Fruit fly (Drosophila melanogaster) whole organism, embryonic: ENCODE measurements around the gene CG6749.
A peak's percentile ranks its signal among the peaks of the same experiment; 100 is the strongest.

Source experiments
- ATbp ChIP-seq: fragments of 200-800 bp; sonication (Bioruptor generic); optimal IDR thresholded peaks from 2 replicates; lab custom pipeline; 2017; ENCODE audit warnings: missing biosample characterization, mild to moderate bottlenecking, missing genetic modification characterization, missing genetic modification reagents
- Antp ChIP-seq: fragments of 200-800 bp; sonication (Bioruptor generic); optimal IDR thresholded peaks from 3 replicates; lab custom pipeline; 2016; ENCODE audit warnings: missing biosample characterization, missing genetic modification characterization
- Asciz ChIP-seq: fragments of 200-800 bp; sonication (Bioruptor generic); optimal IDR thresholded peaks from 2 replicates; lab custom pipeline; 2017; ENCODE audit warnings: missing biosample characterization, mild to moderate bottlenecking, missing genetic modification characterization, missing genetic modification reagents
- B-H1 ChIP-seq: fragments of 200-800 bp; sonication (Bioruptor generic); IDR thresholded peaks from 3 replicates; pipeline ENCODE4 v1.3.6; 2022; ENCODE audit warnings: missing biosample characterization, missing genetic modification characterization
- Bdp1 ChIP-seq: fragments of 200-800 bp; sonication (Bioruptor generic); optimal IDR thresholded peaks from 3 replicates; lab custom pipeline; 2016; ENCODE audit warnings: missing biosample characterization, missing genetic modification characterization
- CG10366 ChIP-seq: fragments of 200-800 bp; sonication (Bioruptor generic); IDR thresholded peaks from 2 replicates; pipeline ENCODE4 v1.3.6; 2022; ENCODE audit warnings: missing biosample characterization, missing genetic modification characterization
- CG12071 ChIP-seq: fragments of 200-800 bp; sonication (Bioruptor generic); optimal IDR thresholded peaks from 3 replicates; lab custom pipeline; 2018; ENCODE audit warnings: missing biosample characterization, mild to moderate bottlenecking, missing genetic modification characterization
- CG12219 ChIP-seq: fragments of 200-800 bp; sonication (Bioruptor generic); optimal IDR thresholded peaks from 3 replicates; lab custom pipeline; 2018; ENCODE audit warnings: missing biosample characterization, mild to moderate bottlenecking, missing genetic modification characterization
- CG12769 ChIP-seq: fragments of 200-800 bp; sonication (Bioruptor generic); optimal IDR thresholded peaks from 2 replicates; lab custom pipeline; 2019; ENCODE audit warnings: missing biosample characterization, mild to moderate bottlenecking, missing genetic modification characterization, moderate library complexity
- CG12942 ChIP-seq: fragments of 200-800 bp; sonication (Bioruptor generic); optimal IDR thresholded peaks from 3 replicates; lab custom pipeline; 2016; ENCODE audit warnings: missing biosample characterization, missing genetic modification characterization
- CG13287 ChIP-seq: fragments of 200-800 bp; sonication (Bioruptor generic); IDR thresholded peaks from 2 replicates; pipeline ENCODE4 v1.3.6; 2022; ENCODE audit warnings: missing biosample characterization, missing genetic modification characterization; ENCODE audit not compliant: partially characterized antibody
- CG13424 ChIP-seq: fragments of 200-800 bp; sonication (Bioruptor generic); optimal IDR thresholded peaks from 2 replicates; lab custom pipeline; 2019; ENCODE audit warnings: missing biosample characterization, mild to moderate bottlenecking, missing genetic modification characterization, moderate library complexity
- CG13624 ChIP-seq: fragments of 200-800 bp; sonication (Bioruptor generic); optimal IDR thresholded peaks from 2 replicates; lab custom pipeline; 2016; ENCODE audit warnings: missing biosample characterization, missing genetic modification characterization
- CG2199 ChIP-seq: fragments of 200-800 bp; sonication (Bioruptor generic); IDR thresholded peaks from 3 replicates; pipeline ENCODE4 v1.3.6; 2022; ENCODE audit warnings: missing biosample characterization, missing genetic modification characterization
- CG5953 ChIP-seq: fragments of 200-800 bp; sonication (Bioruptor generic); IDR thresholded peaks from 2 replicates; pipeline ENCODE4 v1.3.6; 2022; ENCODE audit warnings: missing biosample characterization, missing genetic modification characterization
- CG6813 ChIP-seq: fragments of 200-800 bp; sonication (Bioruptor generic); optimal IDR thresholded peaks from 2 replicates; lab custom pipeline; 2017; ENCODE audit warnings: missing biosample characterization, missing genetic modification characterization, mild to moderate bottlenecking, moderate library complexity, missing genetic modification reagents
- CG7357 ChIP-seq: fragments of 200-800 bp; sonication (Bioruptor generic); IDR thresholded peaks from 3 replicates; pipeline ENCODE4 v1.3.6; 2022; ENCODE audit warnings: missing biosample characterization, missing genetic modification characterization
- CG9727 ChIP-seq: fragments of 200-800 bp; sonication (Bioruptor generic); optimal IDR thresholded peaks from 3 replicates; lab custom pipeline; 2017; ENCODE audit warnings: missing biosample characterization, mild to moderate bottlenecking, missing genetic modification characterization
- CG9932 ChIP-seq: fragments of 200-800 bp; sonication (Bioruptor generic); IDR thresholded peaks from 2 replicates; pipeline ENCODE4 v1.3.6; 2022; ENCODE audit warnings: missing biosample characterization, missing genetic modification characterization
- H2.0 ChIP-seq: fragments of 200-800 bp; sonication (Bioruptor generic); IDR thresholded peaks from 2 replicates; pipeline ENCODE4 v1.3.6; 2022; ENCODE audit warnings: missing biosample characterization, missing genetic modification characterization
- HLHmδ ChIP-seq: fragments of 200-800 bp; sonication (Bioruptor generic); optimal IDR thresholded peaks from 2 replicates; lab custom pipeline; 2018; ENCODE audit warnings: missing biosample characterization, mild to moderate bottlenecking, missing genetic modification characterization, moderate library complexity
- Myb ChIP-seq: fragments of 200-800 bp; sonication (Bioruptor generic); optimal IDR thresholded peaks from 2 replicates; lab custom pipeline; 2016; ENCODE audit warnings: missing biosample characterization, missing genetic modification characterization
- Xrp1 ChIP-seq: fragments of 200-800 bp; sonication (Bioruptor generic); IDR thresholded peaks from 2 replicates; pipeline ENCODE4 v1.3.6; 2022; ENCODE audit warnings: missing biosample characterization, missing genetic modification characterization
- aop ChIP-seq: fragments of 200-800 bp; sonication (Bioruptor generic); IDR thresholded peaks from 2 replicates; pipeline ENCODE4 v1.3.6; 2022; ENCODE audit warnings: missing biosample characterization, missing genetic modification characterization
- ara ChIP-seq: fragments of 200-800 bp; sonication (Bioruptor generic); IDR thresholded peaks from 2 replicates; pipeline ENCODE4 v1.3.6; 2022; ENCODE audit warnings: missing biosample characterization, missing genetic modification characterization
- ash1 ChIP-seq: fragments of 200-800 bp; sonication (Bioruptor generic); optimal IDR thresholded peaks from 2 replicates; lab custom pipeline; 2018; ENCODE audit warnings: missing biosample characterization, mild to moderate bottlenecking, missing genetic modification characterization
- bab2 ChIP-seq: fragments of 200-800 bp; sonication (Bioruptor generic); optimal IDR thresholded peaks from 2 replicates; lab custom pipeline; 2016; ENCODE audit warnings: missing biosample characterization, missing genetic modification characterization
- chinmo ChIP-seq: fragments of 200-800 bp; sonication (Bioruptor generic); IDR thresholded peaks from 4 replicates; pipeline ENCODE4 v1.3.6; 2022; ENCODE audit warnings: missing biosample characterization, missing genetic modification characterization; ENCODE audit not compliant: partially characterized antibody
- ci ChIP-seq: fragments of 200-800 bp; sonication (Bioruptor generic); IDR thresholded peaks from 3 replicates; pipeline ENCODE4 v1.3.6; 2022; ENCODE audit warnings: missing biosample characterization, missing genetic modification characterization
- danr ChIP-seq: fragments of 200-800 bp; sonication (Bioruptor generic); IDR thresholded peaks from 2 replicates; pipeline ENCODE4 v1.3.6; 2022; ENCODE audit warnings: missing biosample characterization, missing genetic modification characterization
- dimm ChIP-seq: fragments of 200-800 bp; sonication (Bioruptor generic); IDR thresholded peaks from 2 replicates; pipeline ENCODE4 v1.3.6; 2022; ENCODE audit warnings: missing biosample characterization, missing genetic modification characterization
- hkb ChIP-seq, 2 experiments: fragments of 200-800 bp in 1 of 2; fragments of >200 bp in 1 of 2; sonication (Bioruptor generic) in 1 of 2; IDR thresholded peaks in 1 of 2; optimal IDR thresholded peaks in 1 of 2; 2 replicates each; pipeline versions ENCODE4 v1.3.6 to Lab custom; 2017 to 2022; ENCODE audit warnings: missing biosample characterization in 1 of 2, missing genetic modification characterization in 1 of 2
- lmd ChIP-seq: fragments of 200-800 bp; sonication (Bioruptor generic); IDR thresholded peaks from 2 replicates; pipeline ENCODE4 v1.3.6; 2022; ENCODE audit warnings: missing biosample characterization, missing genetic modification characterization
- lola ChIP-seq, 3 experiments: fragments of >200 bp in 2 of 3; fragments of 200-800 bp in 1 of 3; sonication (Bioruptor generic) in 1 of 3; optimal IDR thresholded peaks; 2 replicates each; lab custom pipeline; 2017 to 2019; ENCODE audit warnings: missing biosample characterization in 3 of 3, missing genetic modification characterization in 3 of 3, mild to moderate bottlenecking in 1 of 3, moderate library complexity in 1 of 3
- luna ChIP-seq: fragments of 200-800 bp; sonication (Bioruptor generic); optimal IDR thresholded peaks from 2 replicates; lab custom pipeline; 2016; ENCODE audit warnings: missing biosample characterization, missing genetic modification characterization
- mld ChIP-seq: fragments of 200-800 bp; sonication (Bioruptor generic); IDR thresholded peaks from 3 replicates; pipeline ENCODE4 v1.3.6; 2022; ENCODE audit warnings: missing biosample characterization, missing genetic modification characterization; ENCODE audit not compliant: partially characterized antibody
- odd ChIP-seq: fragments of 200-800 bp; sonication (Bioruptor generic); optimal IDR thresholded peaks from 2 replicates; lab custom pipeline; 2017; ENCODE audit warnings: missing biosample characterization, mild to moderate bottlenecking, missing genetic modification characterization
- onecut ChIP-seq: fragments of 200-800 bp; sonication (Bioruptor generic); IDR thresholded peaks from 2 replicates; pipeline ENCODE4 v1.3.6; 2022; ENCODE audit warnings: missing biosample characterization, missing genetic modification characterization
- org-1 ChIP-seq: fragments of 200-800 bp; sonication (Bioruptor generic); optimal IDR thresholded peaks from 2 replicates; lab custom pipeline; 2017; ENCODE audit warnings: missing biosample characterization, missing genetic modification characterization
- prd ChIP-seq, 3 experiments: fragments of >200 bp in 2 of 3; fragments of 200-800 bp in 1 of 3; sonication (Bioruptor generic) in 1 of 3; optimal IDR thresholded peaks in 2 of 3; IDR thresholded peaks in 1 of 3; 2 replicates in 2 of 3; 3 replicates in 1 of 3; pipeline versions ENCODE4 v1.3.6 to Lab custom; 2017 to 2022; ENCODE audit warnings: missing biosample characterization in 1 of 3, missing genetic modification characterization in 1 of 3
- repo ChIP-seq: fragments of 200-800 bp; sonication (Bioruptor generic); optimal IDR thresholded peaks from 2 replicates; lab custom pipeline; 2016; ENCODE audit warnings: missing biosample characterization, missing genetic modification characterization
- rib ChIP-seq: fragments of 200-800 bp; sonication (Bioruptor generic); IDR thresholded peaks from 2 replicates; pipeline ENCODE4 v1.3.6; 2022; ENCODE audit warnings: missing biosample characterization, missing genetic modification characterization
- ro ChIP-seq: fragments of 200-800 bp; sonication (Bioruptor generic); IDR thresholded peaks from 2 replicates; pipeline ENCODE4 v1.3.6; 2022; ENCODE audit warnings: missing biosample characterization, missing genetic modification characterization
- salm ChIP-seq: fragments of 200-800 bp; sonication (Bioruptor generic); optimal IDR thresholded peaks from 2 replicates; lab custom pipeline; 2018; ENCODE audit warnings: missing biosample characterization, mild to moderate bottlenecking, missing genetic modification characterization
- sc ChIP-seq, 3 experiments: fragments of >200 bp in 2 of 3; fragments of 200-800 bp in 1 of 3; sonication (Bioruptor generic) in 1 of 3; optimal IDR thresholded peaks; 2 replicates in 2 of 3; 3 replicates in 1 of 3; lab custom pipeline; 2017; ENCODE audit warnings: mild to moderate bottlenecking in 1 of 3, missing biosample characterization in 1 of 3, missing genetic modification characterization in 1 of 3, missing genetic modification reagents in 1 of 3
- stwl ChIP-seq: fragments of 200-800 bp; sonication (Bioruptor generic); optimal IDR thresholded peaks from 3 replicates; lab custom pipeline; 2018; ENCODE audit warnings: missing biosample characterization, mild to moderate bottlenecking, missing genetic modification characterization, moderate library complexity
- tap ChIP-seq: fragments of 200-800 bp; optimal IDR thresholded peaks from 3 replicates; lab custom pipeline; 2019; ENCODE audit warnings: missing biosample characterization, mild to moderate bottlenecking, missing genetic modification characterization, moderate library complexity
- tna ChIP-seq: fragments of 200-800 bp; sonication (Bioruptor generic); IDR thresholded peaks from 2 replicates; pipeline ENCODE4 v1.3.6; 2022; ENCODE audit warnings: missing biosample characterization, missing genetic modification characterization; ENCODE audit not compliant: partially characterized antibody
- tx ChIP-seq: fragments of 200-800 bp; sonication (Bioruptor generic); optimal IDR thresholded peaks from 2 replicates; lab custom pipeline; 2016; ENCODE audit warnings: missing biosample characterization, missing genetic modification characterization
- wek ChIP-seq: fragments of 200-800 bp; sonication (Bioruptor generic); optimal IDR thresholded peaks from 3 replicates; lab custom pipeline; 2018; ENCODE audit warnings: missing biosample characterization, mild to moderate bottlenecking, missing genetic modification characterization, moderate library complexity

The CG6749 gene

DNA sequence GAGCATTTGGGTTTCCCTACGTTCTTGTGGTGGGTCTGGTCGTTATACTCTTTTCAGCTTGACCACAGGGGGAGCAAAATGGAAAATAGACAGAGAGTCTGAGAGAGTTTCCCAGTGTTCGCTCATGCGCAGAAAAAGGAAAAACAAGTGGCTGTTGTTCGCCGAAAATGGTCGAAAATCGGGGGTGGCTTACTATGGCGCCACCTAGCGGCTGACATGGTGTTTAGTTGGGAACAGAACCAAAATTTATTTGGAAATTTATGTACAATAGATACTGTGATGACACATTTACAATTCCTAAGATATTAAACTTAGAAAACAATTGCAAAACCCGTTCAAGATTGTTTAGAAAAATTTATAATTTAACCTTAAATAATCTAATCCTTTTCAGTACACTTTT, 18.0 kb upstream of the CG6749 start (continued):
- TF ChIP-seq mld (GFP tag; lab: Robert Waterston, UW) (no peak), Antp (GFP tag; lab: Kevin White, UChicago) (no peak), CG6813 (GFP tag; lab: Kevin White, UChicago) (no peak), B-H1 (GFP tag; lab: Robert Waterston, UW) (no peak), onecut (GFP tag; lab: Robert Waterston, UW) (no peak), CG2199 (GFP tag; lab: Robert Waterston, UW) (peak; percentile 43; the same call in 1 of the 3 replicates), Bdp1 (GFP tag; lab: Kevin White, UChicago) (no peak), prd (optimal IDR thresholded peaks at IDR 0.05; lab: Kevin White, UChicago) (no peak), prd (GFP tag; IDR thresholded peaks at IDR 0.05; lab: Robert Waterston, UW) (0 out of 3 replicates have a peak, but pooled peaks have one; percentile 4), CG13287 (GFP tag; lab: Robert Waterston, UW) (no peak), CG12769 (tag; lab: Kevin White, UChicago) (no peak), Myb (GFP tag; lab: Kevin White, UChicago) (peak; percentile 5), CG13624 (GFP tag; lab: Kevin White, UChicago) (no peak), CG12071 (no peak), sc (optimal IDR thresholded peaks at IDR 0.05; lab: Kevin White, UChicago) (no peak), sc (GFP tag; optimal IDR thresholded peaks at IDR 0.05; lab: Kevin White, UChicago) (no peak), Asciz (no peak), rib (GFP tag; lab: Robert Waterston, UW) (no peak), CG5953 (GFP tag; lab: Robert Waterston, UW) (no peak), dimm (no peak), ATbp (GFP tag; lab: Kevin White, UChicago) (no peak), ash1 (GFP tag; lab: Kevin White, UChicago) (no peak), hkb (optimal IDR thresholded peaks at IDR 0.05; lab: Kevin White, UChicago) (peak; percentile 45), hkb (GFP tag; IDR thresholded peaks at IDR 0.05; lab: Robert Waterston, UW) (no peak), odd (GFP tag; lab: Kevin White, UChicago) (no peak), ara (GFP tag; lab: Robert Waterston, UW) (no peak), luna (GFP tag; lab: Kevin White, UChicago) (no peak), chinmo (GFP tag; lab: Robert Waterston, UW) (no peak), H2.0 (GFP tag; lab: Robert Waterston, UW) (0 out of 2 replicates have a peak, but pooled peaks have one; percentile 13), CG9727 (GFP tag; lab: Kevin White, UChicago) (no peak), CG9932 (GFP tag; lab: Robert Waterston, UW) (peak; percentile 39; the same call in 1 of the 2 replicates), HLHmδ (GFP tag; lab: Kevin White, UChicago) (no peak), stwl (tag; lab: Kevin White, UChicago) (no peak), Xrp1 (GFP tag; lab: Robert Waterston, UW) (no peak), CG12219 (GFP tag; lab: Kevin White, UChicago) (no peak), bab2 (no peak), salm (no peak), lola (GFP tag; optimal IDR thresholded peaks at IDR 0.05; lab: Kevin White, UChicago) (no peak), ro (GFP tag; lab: Robert Waterston, UW) (no peak), wek (GFP tag; lab: Kevin White, UChicago) (no peak), tna (GFP tag; lab: Robert Waterston, UW) (no peak), danr (GFP tag; lab: Robert Waterston, UW) (no peak), CG13424 (tag; lab: Kevin White, UChicago) (no peak), CG7357 (GFP tag; lab: Robert Waterston, UW) (no peak), aop (GFP tag; lab: Robert Waterston, UW) (no peak), org-1 (GFP tag; lab: Kevin White, UChicago) (no peak), lmd (GFP tag; lab: Robert Waterston, UW) (no peak), CG12942 (GFP tag; lab: Kevin White, UChicago) (no peak), tap (tag; lab: Kevin White, UChicago) (no peak), ci (GFP tag; lab: Robert Waterston, UW) (no peak), repo (no peak), tx (no peak), CG10366 (GFP tag; lab: Robert Waterston, UW) (no peak)
